Fruit fly (Drosophila melanogaster): ENCODE results near the gene aus.
A peak's percentile ranks its signal among the peaks of the same experiment; 100 is the strongest.

The aus gene

DNA sequence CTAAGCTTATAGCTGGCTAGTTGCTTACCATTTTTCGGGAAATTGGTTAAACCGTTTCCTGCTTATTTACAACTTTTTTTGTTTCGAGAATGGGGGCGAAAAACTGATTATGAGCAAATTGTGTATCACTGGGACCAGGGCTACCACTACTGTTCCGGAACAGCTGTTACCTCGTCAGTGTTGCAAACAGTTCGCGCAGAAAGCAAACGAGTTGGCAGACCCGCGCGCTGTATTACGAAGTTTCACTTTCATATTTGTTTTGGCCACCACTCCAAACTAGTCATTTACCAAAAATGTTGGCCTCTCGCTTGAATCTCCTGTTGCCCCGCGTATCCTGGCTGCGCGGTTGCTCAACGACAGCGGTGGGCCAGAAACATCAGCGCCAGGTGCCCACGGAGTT lies 79.5 kb downstream of the aus start, which contains the start of the genes AP-2sigma and Idi (continued):
- TF ChIP-seq al (GFP tag; IDR thresholded peaks at IDR 0.05) (no peak), CG6689 (GFP tag; IDR thresholded peaks at IDR 0.05) (no peak), CG6175 (GFP tag; IDR thresholded peaks at IDR 0.05) (no peak), CG12071 (GFP tag; optimal IDR thresholded peaks at IDR 0.05) (no peak), Nf-YB (GFP tag; optimal IDR thresholded peaks at IDR 0.05) (no peak), tap (tag; optimal IDR thresholded peaks at IDR 0.05) (no peak), Dad (GFP tag; optimal IDR thresholded peaks at IDR 0.05) (no peak), CG15514 (GFP tag; optimal IDR thresholded peaks at IDR 0.05) (peak; percentile 96), zfh2 (GFP tag; optimal IDR thresholded peaks at IDR 0.05) (peak; percentile 36), tin (GFP tag; optimal IDR thresholded peaks at IDR 0.05) (no peak), Abd-B (GFP tag; optimal IDR thresholded peaks at IDR 0.05) (no peak), kah (GFP tag; optimal IDR thresholded peaks at IDR 0.05) (no peak), Pdp1 (GFP tag; optimal IDR thresholded peaks at IDR 0.05) (peak in 1 of 2 experiments; percentile 86), CG13775 (GFP tag; optimal IDR thresholded peaks at IDR 0.05) (peak; percentile 0), bab2 (GFP tag; optimal IDR thresholded peaks at IDR 0.05) (no peak), pita (GFP tag; optimal IDR thresholded peaks at IDR 0.05) (no peak), Ptx1 (GFP tag; IDR thresholded peaks at IDR 0.05) (peak; percentile 19; the same call in 1 of the 2 replicates), Hr51 (GFP tag; optimal IDR thresholded peaks at IDR 0.05) (no peak), Asciz (GFP tag; optimal IDR thresholded peaks at IDR 0.05) (no peak), CG1602 (GFP tag; optimal IDR thresholded peaks at IDR 0.05) (no peak), CG9876 (GFP tag; optimal IDR thresholded peaks at IDR 0.05) (no peak), wdn (GFP tag; IDR thresholded peaks at IDR 0.05) (no peak), CG31365 (tag; optimal IDR thresholded peaks at IDR 0.05) (no peak), CG7928 (GFP tag; optimal IDR thresholded peaks at IDR 0.05) (peak; percentile 94), CG4424 (GFP tag; optimal IDR thresholded peaks at IDR 0.05) (peak; percentile 9), CG4360 (GFP tag; IDR thresholded peaks at IDR 0.05) (peak; percentile 36), shn (GFP tag; optimal IDR thresholded peaks at IDR 0.05) (no peak), mld (GFP tag; IDR thresholded peaks at IDR 0.05; ENCODE audit: partially characterized antibody) (no peak), chinmo (GFP tag; IDR thresholded peaks at IDR 0.05; ENCODE audit: partially characterized antibody) (0 out of 4 replicates have a peak, but pooled peaks have one; percentile 64), gsb-n (tag; optimal IDR thresholded peaks at IDR 0.05) (no peak), bcd (GFP tag; optimal IDR thresholded peaks at IDR 0.05) (peak; percentile 53), bsh (GFP tag; optimal IDR thresholded peaks at IDR 0.05) (peak in 1 of 2 experiments; percentile 25), Ada2b (GFP tag; IDR thresholded peaks at IDR 0.05) (no peak), otp (GFP tag; IDR thresholded peaks at IDR 0.05) (peak; percentile 34; the same call in 1 of the 3 replicates), B-H1 (GFP tag; IDR thresholded peaks at IDR 0.05) (no peak), Sox102F (GFP tag; optimal IDR thresholded peaks at IDR 0.05) (no peak), oc (tag; optimal IDR thresholded peaks at IDR 0.05) (peak; percentile 53), CG16779 (GFP tag; IDR thresholded peaks at IDR 0.05) (no peak), slbo (GFP tag; IDR thresholded peaks at IDR 0.05) (peak; percentile 66), Dek (tag; optimal IDR thresholded peaks at IDR 0.05) (no peak), pnt (GFP tag; optimal IDR thresholded peaks at IDR 0.05) (no peak), fu2 (GFP tag; optimal IDR thresholded peaks at IDR 0.05) (peak; percentile 4), ewg (GFP tag; optimal IDR thresholded peaks at IDR 0.05) (peak; percentile 11), nmo (GFP tag; optimal IDR thresholded peaks at IDR 0.05) (peak; percentile 28), grau (tag; optimal IDR thresholded peaks at IDR 0.05) (peak; percentile 22), pb (GFP tag; optimal IDR thresholded peaks at IDR 0.05) (no peak), h (optimal IDR thresholded peaks at IDR 0.05) (no peak), p53 (GFP tag; optimal IDR thresholded peaks at IDR 0.05) (no peak), CG4854 (GFP tag; optimal IDR thresholded peaks at IDR 0.05) (no peak), fd102C (GFP tag; optimal IDR thresholded peaks at IDR 0.05) (no peak), CG4707 (GFP tag; optimal IDR thresholded peaks at IDR 0.05) (no peak)

Measured in whole organism, embryonic.